Fruit fly (Drosophila melanogaster): ENCODE results near the gene rux.

Gene rux

DNA sequence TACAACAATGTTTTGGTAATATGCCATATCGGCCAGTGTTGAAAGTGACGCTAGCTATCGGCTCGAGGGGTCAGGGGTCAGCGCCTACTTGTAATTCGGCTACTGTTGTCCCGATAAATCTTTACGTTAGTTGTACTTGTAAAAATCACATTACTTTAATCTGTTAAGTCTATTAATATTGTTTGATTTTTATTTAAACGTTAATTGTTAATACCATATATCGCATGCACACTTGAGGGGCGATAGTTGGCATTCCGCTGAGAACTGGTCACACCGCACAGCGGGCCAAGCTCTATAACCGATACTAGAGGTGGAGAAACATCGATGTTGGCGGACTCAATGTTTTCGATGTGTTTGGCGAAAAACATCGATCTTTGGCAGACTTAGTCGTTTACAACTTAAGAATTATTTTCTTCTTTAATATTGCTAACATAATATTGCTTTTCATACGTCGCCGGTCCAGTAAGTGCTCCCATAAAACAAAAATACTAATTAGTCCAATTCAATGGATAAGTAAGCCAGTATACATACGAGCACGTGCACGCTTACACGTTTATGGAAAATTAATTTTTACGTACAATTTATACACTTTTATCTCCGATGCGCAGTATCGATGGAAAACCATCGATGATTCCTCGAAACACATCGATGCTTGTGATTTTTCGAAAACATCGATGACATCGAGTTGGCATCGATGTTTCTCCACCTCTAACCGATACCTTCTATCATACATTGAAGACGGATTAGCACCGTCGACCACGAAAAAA lies at the start of gene rux, which contains the start of gene MCTS1:
Gene rux (minus strand): TSS at position 621 of the 767 bp plus-strand sequence.
Gene MCTS1 (plus strand): TSS at position 713 of the 767 bp plus-strand sequence.
- TF ChIP-seq CG17801 (GFP tag; optimal IDR thresholded peaks at IDR 0.05; ENCODE audit: partially characterized antibody), result peak; percentile 24

DNA sequence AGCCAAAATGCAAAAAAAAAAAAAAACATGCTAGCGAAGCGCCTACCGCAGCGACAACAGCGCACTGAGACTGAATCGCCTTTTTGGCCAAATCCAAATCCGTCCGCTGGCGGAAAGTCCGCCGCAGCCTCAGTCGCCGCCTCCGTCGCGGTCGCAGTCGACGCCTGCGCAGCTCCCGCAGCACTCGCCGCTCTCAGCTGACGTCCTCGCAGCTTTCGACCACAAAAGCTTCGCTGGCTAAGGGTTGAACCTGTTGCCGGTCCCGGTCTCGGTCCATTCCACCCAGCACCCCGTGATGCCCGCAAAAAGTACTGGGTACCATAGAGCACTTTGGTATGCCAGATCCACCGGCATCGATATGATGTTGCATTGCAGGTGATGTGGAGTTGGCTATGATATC lies 43.7 kb upstream of the rux start, which contains the start of gene CG4660:
Gene CG4660 (minus strand): TSS at position 77 of the 400 bp plus-strand sequence.
- TF ChIP-seq CG17801 (GFP tag; optimal IDR thresholded peaks at IDR 0.05; ENCODE audit: partially characterized antibody), result no peak

DNA sequence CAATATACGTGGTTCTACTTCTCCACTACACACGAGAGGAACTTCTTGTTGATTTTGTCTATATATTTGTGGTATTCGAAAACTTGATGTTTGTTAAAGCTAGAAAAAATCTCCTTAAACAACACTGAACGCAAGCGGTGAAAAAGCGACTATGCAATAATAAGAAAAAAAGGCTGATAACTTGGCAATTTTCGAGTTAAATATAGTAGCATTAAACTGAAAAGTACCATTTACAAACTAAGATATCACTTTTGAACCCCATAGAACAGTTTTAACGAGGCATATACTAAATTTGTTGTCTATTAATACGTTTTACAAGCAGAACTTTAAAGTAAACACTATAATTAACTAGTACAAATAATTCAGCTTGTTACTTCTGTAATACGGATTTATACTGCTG lies 40.1 kb upstream of the rux start, which contains the start of gene CG4666:
Gene CG4666 (minus strand): TSS at position 101 of the 400 bp plus-strand sequence.
- TF ChIP-seq CG17801 (GFP tag; optimal IDR thresholded peaks at IDR 0.05; ENCODE audit: partially characterized antibody), result no peak

DNA sequence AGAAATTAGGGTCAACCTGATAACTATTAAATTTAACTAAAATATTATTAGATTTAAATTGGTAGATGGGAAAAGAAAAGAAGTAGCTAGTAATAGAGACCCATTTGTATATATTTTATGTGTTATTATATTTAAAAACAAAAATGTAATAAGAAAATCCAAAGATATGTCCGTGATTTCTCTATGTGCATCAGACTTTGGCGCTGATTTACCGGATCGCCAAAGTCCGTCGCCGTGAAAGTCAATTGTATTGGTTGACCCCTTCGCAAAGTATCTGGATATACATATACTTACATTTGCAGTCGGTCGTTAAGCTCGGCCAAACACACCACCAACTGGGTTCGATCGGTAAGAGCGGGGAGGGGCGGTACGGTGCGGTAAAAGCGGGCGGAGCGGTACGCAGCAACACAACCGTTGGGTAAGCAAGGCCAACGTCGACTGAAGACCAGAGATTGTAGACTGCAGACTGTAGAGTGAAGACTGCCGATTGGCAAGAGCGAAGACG lies 39.5 kb upstream of the rux start:
- peak; percentile 57 for TF ChIP-seq CG17801 (GFP tag; optimal IDR thresholded peaks at IDR 0.05; ENCODE audit: partially characterized antibody)

DNA sequence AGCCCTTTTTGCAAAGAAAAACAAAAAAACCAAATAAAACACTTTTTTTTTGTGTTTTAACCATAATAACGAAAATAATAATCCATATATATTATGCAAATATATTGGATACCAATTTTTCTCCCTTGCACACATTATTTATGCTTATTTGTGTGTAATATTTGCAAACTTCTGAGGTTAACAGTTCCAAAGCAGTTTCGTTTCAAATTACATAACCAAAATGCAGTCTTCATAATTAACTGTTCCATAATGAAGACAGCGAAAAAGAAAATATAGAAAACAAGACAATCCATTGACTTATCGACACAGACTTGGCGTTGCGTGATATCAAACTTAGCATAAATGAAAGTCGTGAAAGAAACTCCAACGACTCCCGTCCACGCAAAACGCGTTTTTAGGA lies 38.0 kb upstream of the rux start:
- TF ChIP-seq CG17801 (GFP tag; optimal IDR thresholded peaks at IDR 0.05; ENCODE audit: partially characterized antibody), result no peak

DNA sequence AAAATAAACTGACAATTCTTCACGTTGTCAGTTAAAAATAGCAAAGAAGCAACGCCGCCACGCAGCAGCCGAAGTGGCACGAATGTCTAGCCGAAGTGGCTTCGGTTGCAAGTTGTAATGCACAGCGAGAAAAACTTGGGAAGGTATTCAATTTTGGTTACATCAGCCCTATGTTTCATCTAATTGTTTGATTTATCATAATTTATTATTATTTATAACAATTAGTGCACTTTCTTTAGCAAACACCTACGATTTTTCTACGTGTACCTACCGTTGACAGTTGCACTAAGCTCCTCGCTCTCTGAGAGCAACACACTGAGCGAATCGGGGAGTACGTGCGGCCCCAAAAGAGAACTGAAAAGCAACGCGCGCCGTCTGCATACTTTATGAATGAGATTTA lies 37.2 kb upstream of the rux start, which contains the start of gene Tsp5D:
Gene Tsp5D (minus strand): TSS at position 13 of the 400 bp plus-strand sequence.
- peak; percentile 77 for TF ChIP-seq CG17801 (GFP tag; optimal IDR thresholded peaks at IDR 0.05; ENCODE audit: partially characterized antibody)

DNA sequence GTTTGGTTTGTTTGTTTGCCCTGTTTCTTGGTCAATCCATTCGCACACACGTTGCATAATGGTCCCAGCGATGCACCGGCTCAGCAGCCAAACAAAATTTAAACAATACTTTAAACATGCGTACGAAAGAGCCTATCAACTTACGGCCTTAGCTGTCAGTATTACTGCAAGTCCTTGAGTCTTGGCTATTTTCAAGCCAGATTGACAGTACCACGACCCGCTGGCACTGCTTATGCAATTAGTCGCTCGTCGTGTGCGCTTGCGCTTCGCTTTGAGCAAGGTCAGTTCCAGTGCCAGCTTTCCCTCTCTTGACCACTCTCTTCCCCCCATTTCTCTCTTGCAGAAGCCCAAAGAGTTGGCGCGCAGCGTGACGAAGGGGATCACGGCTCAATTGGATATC lies 31.1 kb upstream of the rux start:
- no peak for TF ChIP-seq CG17801 (GFP tag; optimal IDR thresholded peaks at IDR 0.05; ENCODE audit: partially characterized antibody)

DNA sequence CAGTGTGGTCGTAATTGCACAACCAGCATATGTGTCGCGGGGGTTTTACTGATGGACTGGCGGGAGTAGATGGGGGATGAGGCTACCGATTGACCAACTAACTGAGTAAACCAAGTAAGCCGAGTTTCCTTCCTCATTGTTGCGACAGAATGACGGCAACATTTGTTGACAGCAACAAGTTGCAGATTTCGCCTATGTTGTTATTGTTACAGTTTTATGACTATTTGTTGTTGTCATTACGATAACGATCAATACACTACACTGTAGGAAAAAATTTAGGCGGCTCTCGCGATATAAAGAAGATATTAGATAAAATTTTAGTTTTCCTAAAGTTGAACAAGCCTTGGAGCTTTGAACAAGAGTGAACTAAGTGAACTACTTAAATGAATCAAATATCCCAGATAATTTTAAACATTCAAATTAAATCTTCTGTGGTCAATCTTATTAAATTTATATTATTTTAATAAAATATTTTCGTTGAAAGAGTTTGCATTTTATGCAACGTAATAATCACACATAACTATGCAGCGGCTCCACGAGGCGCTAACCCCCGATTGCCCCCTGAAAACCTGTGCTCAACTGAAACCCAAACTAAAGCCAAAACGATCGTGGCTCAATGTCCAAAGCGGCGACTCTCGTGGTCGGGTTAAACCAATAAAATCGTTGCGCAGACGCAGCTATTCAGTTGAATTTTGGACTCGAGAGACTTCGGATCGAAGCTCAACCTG lies 29.8 kb upstream of the rux start, which contains the start of gene CG5928:
Gene CG5928 (plus strand): TSS at position 678 of the 728 bp plus-strand sequence.
- no peak for TF ChIP-seq CG17801 (GFP tag; optimal IDR thresholded peaks at IDR 0.05; ENCODE audit: partially characterized antibody)

DNA sequence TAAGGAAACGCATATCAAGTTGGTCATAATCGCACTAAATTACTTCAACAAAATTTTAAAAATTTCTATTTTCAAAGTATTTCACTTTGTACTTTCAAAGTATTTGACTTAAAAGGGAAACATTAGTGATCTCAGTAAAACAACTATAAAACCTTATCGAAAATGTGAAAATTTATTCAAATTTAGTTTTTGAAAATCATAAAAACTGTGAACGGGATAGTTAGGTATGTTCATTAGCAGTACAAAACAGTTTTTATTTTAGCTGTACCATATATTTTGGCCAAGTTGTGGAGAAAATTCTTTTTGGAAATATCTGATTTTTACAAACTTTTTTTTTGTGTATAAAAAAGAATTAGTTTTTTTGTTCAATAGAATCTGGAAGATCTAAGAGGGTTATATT lies 28.7 kb upstream of the rux start, which contains the start of gene CG43115:
Gene CG43115 (minus strand): TSS at position 101 of the 400 bp plus-strand sequence.
- TF ChIP-seq CG17801 (GFP tag; optimal IDR thresholded peaks at IDR 0.05; ENCODE audit: partially characterized antibody), result no peak

DNA sequence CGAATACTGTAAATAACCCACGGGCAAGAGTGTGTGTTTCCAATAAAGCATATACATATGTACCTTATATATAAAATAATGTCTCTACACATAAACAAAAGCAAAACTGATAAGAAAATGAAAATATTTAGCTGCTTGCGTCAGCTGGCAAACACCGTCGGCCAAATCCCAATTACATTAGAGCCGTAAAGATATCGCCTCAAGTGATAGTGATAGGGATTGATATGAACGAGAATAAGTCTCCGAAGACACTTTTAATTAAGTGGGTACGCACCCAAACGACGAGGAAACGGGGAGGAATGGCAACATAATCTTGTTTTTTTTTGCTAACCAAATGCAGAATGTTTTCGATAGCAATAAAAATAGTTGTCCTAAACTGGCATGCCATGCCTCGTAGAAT lies 26.9 kb upstream of the rux start:
- no peak for TF ChIP-seq CG17801 (GFP tag; optimal IDR thresholded peaks at IDR 0.05; ENCODE audit: partially characterized antibody)

DNA sequence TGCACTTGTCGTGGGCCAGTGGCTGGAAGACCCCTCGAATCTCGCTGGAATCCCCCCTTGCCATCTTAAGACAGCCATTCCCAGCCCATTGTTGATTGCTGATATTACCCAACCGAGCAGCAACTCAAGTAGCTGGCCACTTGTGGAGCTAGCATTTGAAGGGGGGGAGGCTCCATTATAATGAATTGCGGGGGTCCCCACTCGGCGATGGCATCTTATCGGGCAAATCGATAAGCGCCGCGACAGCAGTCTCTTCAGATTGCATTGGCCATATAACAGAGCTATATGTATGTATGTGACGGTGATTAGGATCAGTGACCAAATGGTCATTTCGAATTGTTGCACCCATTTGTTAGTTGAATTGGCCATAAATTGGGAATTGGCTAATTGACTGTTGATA lies 24.6 kb upstream of the rux start:
- TF ChIP-seq CG17801 (GFP tag; optimal IDR thresholded peaks at IDR 0.05; ENCODE audit: partially characterized antibody), result no peak

DNA sequence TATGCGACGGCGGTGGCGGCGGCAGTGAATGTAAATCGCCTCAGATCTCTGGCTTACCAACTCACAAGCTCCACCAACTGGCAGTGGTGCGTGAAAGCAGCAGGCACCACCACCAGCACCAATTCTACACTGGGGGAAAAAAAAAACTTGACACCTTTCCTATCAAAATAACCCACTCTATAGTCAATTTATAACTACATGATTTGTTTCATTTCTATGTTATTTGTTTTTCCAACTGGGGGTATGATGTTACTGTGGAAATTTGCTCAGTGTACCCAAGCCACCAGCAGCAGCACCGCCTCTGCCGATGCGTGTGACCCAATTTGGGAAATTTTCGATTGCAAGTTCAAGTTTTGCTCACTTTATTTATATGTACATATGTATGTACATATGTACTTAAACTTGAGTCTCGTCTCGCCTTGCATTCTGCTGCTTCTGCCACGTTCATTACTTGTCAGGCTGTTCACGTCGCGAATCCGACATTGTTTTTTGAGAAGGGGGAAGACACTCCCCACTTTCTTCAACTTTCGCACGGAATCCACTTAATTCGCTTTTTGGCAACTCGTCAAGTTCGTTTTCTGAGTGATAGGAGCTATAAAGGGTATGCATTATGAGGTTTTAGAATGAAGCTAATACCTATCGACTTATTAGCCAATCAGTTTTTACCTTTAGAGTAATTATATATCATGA lies 21.7 kb upstream of the rux start:
- no peak for TF ChIP-seq CG17801 (GFP tag; optimal IDR thresholded peaks at IDR 0.05; ENCODE audit: partially characterized antibody)

DNA sequence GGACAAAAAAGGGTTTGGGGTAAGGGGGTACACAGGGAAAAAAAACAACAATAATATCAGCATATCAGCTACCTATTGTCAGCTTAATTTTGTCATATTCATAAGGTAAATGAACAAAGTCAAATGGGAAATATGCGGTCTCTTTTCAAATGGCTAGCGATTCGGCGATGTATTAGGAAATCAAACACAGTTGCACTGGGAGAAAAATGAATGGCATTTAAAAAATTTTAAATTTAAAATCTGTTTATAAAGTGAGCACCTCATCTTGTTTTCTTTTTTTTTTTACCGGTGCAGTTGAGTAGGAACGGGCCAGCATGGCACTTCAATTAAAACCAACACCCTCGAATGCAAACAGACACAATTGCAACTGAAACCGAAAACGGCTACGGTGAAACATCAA lies 16.4 kb upstream of the rux start:
- no peak for TF ChIP-seq CG17801 (GFP tag; optimal IDR thresholded peaks at IDR 0.05; ENCODE audit: partially characterized antibody)

DNA sequence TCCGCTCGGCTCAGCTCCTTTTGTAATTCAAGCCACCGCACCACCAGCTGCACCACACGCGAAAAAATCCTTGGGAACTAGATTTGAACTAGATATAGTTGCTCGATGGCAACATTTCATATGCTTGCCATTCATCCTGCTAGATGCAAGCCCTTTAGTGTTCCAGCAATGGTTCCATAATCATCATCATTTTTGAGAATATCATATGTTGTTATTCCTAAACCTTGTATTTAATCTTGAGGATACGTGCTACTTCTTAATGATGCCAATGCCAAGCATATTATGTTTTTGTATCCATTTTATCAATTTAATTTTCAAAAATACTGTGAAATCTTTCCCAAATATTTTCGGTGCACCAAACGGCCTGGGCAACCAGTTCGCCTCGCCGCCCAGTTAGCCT lies 15.3 kb upstream of the rux start:
- TF ChIP-seq CG17801 (GFP tag; optimal IDR thresholded peaks at IDR 0.05; ENCODE audit: partially characterized antibody), result no peak
